Worm (Caenorhabditis elegans) whole organism, L2 larva: ENCODE measurements around the gene smut-1.
A peak's percentile ranks its signal among the peaks of the same experiment; 100 is the strongest.

Source experiments
- C34F6.9 ChIP-seq: fragments of 150-350 bp; optimal IDR thresholded peaks from 2 replicates; lab custom pipeline; 2014; ENCODE audit warnings: missing biosample characterization, missing genetic modification characterization
- F13H6.1 ChIP-seq: sonication (generic microtip); optimal IDR thresholded peaks from 2 replicates; lab custom pipeline; 2016; ENCODE audit warnings: missing genetic modification characterization, missing compliant biosample characterization
- R02D3.7 ChIP-seq: fragments of 150-350 bp; optimal IDR thresholded peaks from 2 replicates; lab custom pipeline; 2014; ENCODE audit warnings: missing biosample characterization, missing genetic modification characterization
- ZK546.5 ChIP-seq: sonication (generic microtip); optimal IDR thresholded peaks from 2 replicates; lab custom pipeline; 2017; ENCODE audit warnings: missing biosample characterization, missing genetic modification characterization
- alr-1 ChIP-seq: fragments of 150-350 bp; optimal IDR thresholded peaks from 2 replicates; lab custom pipeline; 2014; ENCODE audit warnings: missing biosample characterization, missing genetic modification characterization
- aly-2 ChIP-seq: fragments of 150-350 bp; optimal IDR thresholded peaks from 2 replicates; lab custom pipeline; 2014; ENCODE audit warnings: missing biosample characterization, missing genetic modification characterization
- blmp-1 ChIP-seq: sonication (generic microtip); optimal IDR thresholded peaks from 2 replicates; lab custom pipeline; 2017; ENCODE audit warnings: missing genetic modification characterization, mild to moderate bottlenecking, missing compliant biosample characterization, antibody characterized with exemption, moderate library complexity; ENCODE audit not compliant: insufficient read depth
- ceh-16 ChIP-seq: fragments of 150-350 bp; optimal IDR thresholded peaks from 2 replicates; lab custom pipeline; 2014; ENCODE audit warnings: missing biosample characterization, missing genetic modification characterization
- ceh-82 ChIP-seq: fragments of 150-350 bp; optimal IDR thresholded peaks from 2 replicates; lab custom pipeline; 2014; ENCODE audit warnings: missing biosample characterization, missing genetic modification characterization
- crh-2 ChIP-seq: sonication (generic microtip); optimal IDR thresholded peaks from 2 replicates; lab custom pipeline; 2017; ENCODE audit warnings: missing biosample characterization, missing genetic modification characterization
- egl-27 ChIP-seq: sonication (generic microtip); optimal IDR thresholded peaks from 3 replicates; lab custom pipeline; 2017; ENCODE audit warnings: missing biosample characterization, missing genetic modification reagents, missing genetic modification characterization
- elt-3 ChIP-seq: sonication (generic microtip); optimal IDR thresholded peaks from 2 replicates; lab custom pipeline; 2017; ENCODE audit warnings: missing biosample characterization, missing genetic modification characterization
- fos-1 ChIP-seq: fragments of 150-350 bp; optimal IDR thresholded peaks from 2 replicates; lab custom pipeline; 2014; ENCODE audit warnings: missing biosample characterization, missing genetic modification characterization
- gmeb-1 ChIP-seq: fragments of 150-350 bp; optimal IDR thresholded peaks from 2 replicates; lab custom pipeline; 2014; ENCODE audit warnings: missing biosample characterization, missing genetic modification characterization
- lin-11 ChIP-seq: fragments of 150-350 bp; sonication (generic microtip); optimal IDR thresholded peaks from 2 replicates; lab custom pipeline; 2014; ENCODE audit warnings: missing biosample characterization, missing genetic modification characterization, inconsistent platforms, mixed read lengths
- lin-13 ChIP-seq: fragments of 150-350 bp; optimal IDR thresholded peaks from 2 replicates; lab custom pipeline; 2014; ENCODE audit warnings: missing biosample characterization, missing genetic modification reagents, missing genetic modification characterization
- lin-39 ChIP-seq: fragments of 150-350 bp; optimal IDR thresholded peaks from 2 replicates; lab custom pipeline; 2014; ENCODE audit warnings: missing biosample characterization, missing genetic modification reagents, missing genetic modification characterization
- lsy-2 ChIP-seq, 2 experiments: fragments of 150-350 bp in 1 of 2; sonication (generic microtip) in 1 of 2; optimal IDR thresholded peaks; 2 replicates each; lab custom pipeline; 2014 to 2017; ENCODE audit warnings: missing biosample characterization in 2 of 2, missing genetic modification characterization in 2 of 2
- mab-5 ChIP-seq: fragments of 150-350 bp; optimal IDR thresholded peaks from 2 replicates; lab custom pipeline; 2014; ENCODE audit warnings: missing biosample characterization, missing genetic modification characterization
- mdl-1 ChIP-seq, 2 experiments: fragments of 150-350 bp in 1 of 2; sonication (generic microtip) in 1 of 2; optimal IDR thresholded peaks; 2 replicates each; lab custom pipeline; 2017; ENCODE audit warnings: missing biosample characterization in 2 of 2, missing genetic modification characterization in 2 of 2
- nhr-10 ChIP-seq: sonication (generic microtip); optimal IDR thresholded peaks from 2 replicates; lab custom pipeline; 2017; ENCODE audit warnings: missing biosample characterization, missing genetic modification characterization
- nhr-11 ChIP-seq: fragments of 150-350 bp; optimal IDR thresholded peaks from 2 replicates; lab custom pipeline; 2014; ENCODE audit warnings: missing biosample characterization, missing genetic modification characterization
- nhr-12 ChIP-seq: fragments of 150-350 bp; optimal IDR thresholded peaks from 2 replicates; lab custom pipeline; 2014; ENCODE audit warnings: missing biosample characterization, missing genetic modification characterization
- nhr-129 ChIP-seq: fragments of 150-350 bp; optimal IDR thresholded peaks from 2 replicates; lab custom pipeline; 2014; ENCODE audit warnings: missing biosample characterization, missing genetic modification characterization
- nhr-21 ChIP-seq: fragments of 150-350 bp; optimal IDR thresholded peaks from 2 replicates; lab custom pipeline; 2014; ENCODE audit warnings: missing biosample characterization, missing genetic modification characterization
- nhr-23 ChIP-seq: fragments of 150-350 bp; optimal IDR thresholded peaks from 2 replicates; lab custom pipeline; 2014; ENCODE audit warnings: missing biosample characterization, missing genetic modification reagents, missing genetic modification characterization
- nhr-6 ChIP-seq: fragments of 150-350 bp; optimal IDR thresholded peaks from 2 replicates; lab custom pipeline; 2014; ENCODE audit warnings: missing biosample characterization, missing genetic modification characterization
- nhr-77 ChIP-seq: fragments of 150-350 bp; optimal IDR thresholded peaks from 2 replicates; lab custom pipeline; 2014; ENCODE audit warnings: missing biosample characterization, missing genetic modification characterization
- peb-1 ChIP-seq: fragments of 150-350 bp; optimal IDR thresholded peaks from 2 replicates; lab custom pipeline; 2014; ENCODE audit warnings: missing biosample characterization, missing genetic modification characterization
- sem-4 ChIP-seq: fragments of 150-350 bp; optimal IDR thresholded peaks from 2 replicates; lab custom pipeline; 2014; ENCODE audit warnings: missing biosample characterization, missing genetic modification reagents, missing genetic modification characterization
- skn-1 ChIP-seq: sonication (generic microtip); optimal IDR thresholded peaks from 2 replicates; lab custom pipeline; 2017; ENCODE audit warnings: missing biosample characterization, missing genetic modification characterization
- sma-3 ChIP-seq: sonication (generic microtip); optimal IDR thresholded peaks from 2 replicates; lab custom pipeline; 2016; ENCODE audit warnings: missing genetic modification reagents, missing genetic modification characterization, missing compliant biosample characterization
- sma-9 ChIP-seq, 2 experiments: fragments of 150-350 bp in 1 of 2; sonication (generic microtip) in 1 of 2; optimal IDR thresholded peaks; 2 replicates each; lab custom pipeline; 2014 to 2016; ENCODE audit warnings: missing genetic modification characterization in 2 of 2, mild to moderate bottlenecking in 1 of 2, missing biosample characterization in 1 of 2, missing compliant biosample characterization in 1 of 2, missing genetic modification reagents in 1 of 2, moderate library complexity in 1 of 2
- snpc-4 ChIP-seq: fragments of 150-350 bp; optimal IDR thresholded peaks from 2 replicates; lab custom pipeline; 2014; ENCODE audit warnings: missing biosample characterization, missing genetic modification characterization
- unc-39 ChIP-seq: fragments of 150-350 bp; optimal IDR thresholded peaks from 2 replicates; lab custom pipeline; 2014; ENCODE audit warnings: missing biosample characterization, missing genetic modification characterization
- unc-55 ChIP-seq: fragments of 150-350 bp; sonication (generic microtip); optimal IDR thresholded peaks from 3 replicates; lab custom pipeline; 2014; ENCODE audit warnings: missing biosample characterization, missing genetic modification reagents, missing genetic modification characterization
- unc-62 ChIP-seq: fragments of 150-350 bp; optimal IDR thresholded peaks from 2 replicates; lab custom pipeline; 2014; ENCODE audit warnings: missing biosample characterization, missing genetic modification reagents, missing genetic modification characterization
- zag-1 ChIP-seq: fragments of 150-350 bp; optimal IDR thresholded peaks from 2 replicates; lab custom pipeline; 2014; ENCODE audit warnings: missing biosample characterization, missing genetic modification characterization
- ztf-1 ChIP-seq: fragments of 200-800 bp; sonication (Bioruptor generic); conservative IDR thresholded peaks from 2 replicates; pipeline ENCODE4 v1.3.6; 2022; ENCODE audit warnings: missing genetic modification characterization, missing compliant biosample characterization
- ztf-11 ChIP-seq: sonication (generic microtip); optimal IDR thresholded peaks from 2 replicates; lab custom pipeline; 2017; ENCODE audit warnings: missing biosample characterization, missing genetic modification characterization

The smut-1 gene

DNA sequence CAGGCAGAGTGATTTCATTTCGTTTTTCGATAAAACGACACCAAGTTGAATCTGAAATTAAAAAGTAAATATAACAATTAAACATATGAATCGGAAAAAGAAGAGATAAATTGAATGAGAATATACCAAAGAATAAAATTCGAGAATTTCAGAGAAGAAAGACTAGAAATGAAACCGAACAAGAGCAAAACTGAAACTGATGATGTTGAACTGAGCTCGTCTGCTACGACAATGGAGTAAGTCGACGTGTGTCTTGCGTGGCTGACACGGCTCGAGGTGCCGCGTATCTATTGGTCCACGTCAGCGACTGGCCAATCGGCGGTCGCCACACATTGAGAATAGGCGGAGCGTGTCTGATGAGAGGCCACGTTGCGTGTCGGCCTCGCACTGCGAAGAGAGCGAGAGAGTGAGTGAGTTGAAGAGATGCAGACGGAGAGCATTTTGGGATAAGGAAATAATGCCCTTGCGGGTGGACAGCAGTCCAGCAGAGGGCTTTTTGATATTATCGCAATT is 3.6 kb downstream of the smut-1 start, which contains the start of gene crt-1 (continued):
- TF ChIP-seq unc-62 (GFP tag; lab: Kevin White, UChicago) = peak; percentile 46
- peak; percentile 76 for TF ChIP-seq fos-1 (tag; lab: Kevin White, UChicago)
- no peak for TF ChIP-seq nhr-11 (tag; lab: Kevin White, UChicago)
- peak; percentile 73 for TF ChIP-seq egl-27 (tag; lab: Kevin White, UChicago)
- TF ChIP-seq ztf-1 (GFP tag; lab: Robert Waterston, UW) = no peak
- peak; percentile 57 for TF ChIP-seq snpc-4 (tag; lab: Kevin White, UChicago)
- no peak for TF ChIP-seq nhr-23 (tag; lab: Kevin White, UChicago)
- peak; percentile 79 for TF ChIP-seq unc-55
- TF ChIP-seq skn-1 (tag; lab: Kevin White, UChicago) = peak; percentile 61
- TF ChIP-seq mab-5 (tag; lab: Kevin White, UChicago) = peak; percentile 90
- peak; percentile 67 for TF ChIP-seq ceh-16 (tag; lab: Kevin White, UChicago)
- no peak for TF ChIP-seq unc-39 (tag; lab: Kevin White, UChicago)

DNA sequence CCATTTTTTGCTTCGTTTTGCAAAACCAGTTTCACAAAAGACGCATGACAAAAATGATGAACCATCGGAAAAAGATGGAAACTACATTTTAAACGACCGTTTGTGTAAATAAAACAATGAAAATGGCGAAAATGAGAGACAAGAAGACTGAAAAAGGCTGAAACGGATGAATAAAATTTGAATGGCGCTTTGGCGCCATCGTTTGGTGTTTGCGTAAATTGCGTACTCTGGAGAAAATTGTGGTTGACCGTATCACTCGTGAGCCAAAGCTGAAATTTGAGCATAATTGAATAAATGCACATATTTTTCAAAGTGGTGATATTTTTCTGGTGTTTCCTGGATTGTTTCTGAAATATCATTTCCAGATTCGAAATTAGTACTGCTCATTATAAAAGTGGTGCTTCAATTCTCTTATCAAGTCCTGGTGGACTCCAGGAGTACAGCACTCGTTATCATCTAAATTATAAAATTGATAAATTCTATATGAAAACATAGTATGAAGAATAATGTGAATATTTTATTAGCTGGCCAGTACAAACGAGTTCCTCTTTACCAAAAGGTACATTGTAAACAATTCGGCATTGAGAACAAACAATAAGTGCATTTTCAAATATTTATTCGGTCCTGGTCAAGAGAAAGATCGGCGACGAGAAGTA is 4.5 kb downstream of the smut-1 start:
- TF ChIP-seq fos-1 (tag; lab: Kevin White, UChicago) = peak; percentile 43
- peak in 1 of 2 experiments; percentile 39 for TF ChIP-seq lsy-2 (tag; optimal IDR thresholded peaks at IDR 0.05; lab: Kevin White, UChicago)
- no peak for TF ChIP-seq ztf-1 (GFP tag; lab: Robert Waterston, UW)

DNA sequence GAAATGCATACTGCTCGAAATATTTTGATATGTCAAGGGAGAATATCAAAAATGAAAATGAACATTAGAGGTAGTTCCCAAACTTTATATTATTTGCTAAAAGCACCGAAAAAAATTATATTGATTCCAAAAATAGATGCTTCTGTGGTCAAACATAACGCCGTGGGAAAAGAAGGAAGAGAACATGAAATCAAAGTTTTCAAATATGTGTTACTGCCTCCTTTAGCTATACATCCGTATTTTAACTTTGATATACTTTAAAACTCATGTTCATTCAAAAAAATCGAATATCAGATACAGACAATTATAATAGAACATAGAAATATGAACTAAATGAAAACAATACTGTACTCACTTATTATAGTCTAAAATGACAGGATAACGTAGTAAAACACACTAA is 6.5 kb downstream of the smut-1 start, which contains the start of gene Y38A10A.11:
Gene Y38A10A.11, minus strand, starts transcription at position 101 of the 400 bp plus-strand sequence.
- TF ChIP-seq ZK546.5 (tag; lab: Kevin White, UChicago) (no peak), egl-27 (tag; lab: Kevin White, UChicago) (no peak), ceh-82 (no peak), sma-9 (GFP tag; optimal IDR thresholded peaks at IDR 0.05; lab: Kevin White, UChicago) (no peak), sma-9 (tag; optimal IDR thresholded peaks at IDR 0.05; lab: Kevin White, UChicago) (no peak), ceh-16 (tag; lab: Kevin White, UChicago) (no peak), sem-4 (tag; lab: Kevin White, UChicago) (no peak), elt-3 (tag; lab: Kevin White, UChicago) (no peak), unc-55 (no peak), nhr-6 (tag; lab: Kevin White, UChicago) (no peak), nhr-21 (tag; lab: Kevin White, UChicago) (no peak), ztf-1 (GFP tag; lab: Robert Waterston, UW) (no peak), unc-39 (tag; lab: Kevin White, UChicago) (no peak), unc-62 (GFP tag; lab: Kevin White, UChicago) (no peak)

- TF ChIP-seq nhr-10 (no peak), blmp-1 (tag; lab: Kevin White, UChicago) (peak; percentile 98), aly-2 (tag; lab: Kevin White, UChicago) (no peak), nhr-129 (no peak), lin-39 (tag; lab: Kevin White, UChicago) (no peak), snpc-4 (tag; lab: Kevin White, UChicago) (no peak), nhr-23 (tag; lab: Kevin White, UChicago) (no peak), alr-1 (tag; lab: Kevin White, UChicago) (no peak)
These were observed 8.5 kb downstream of the smut-1 start, which contains the start of gene atf-8 for ce11 chrV:6105374-6105773. TSS of gene atf-8 (plus strand) at chrV:6105607.

- peak; percentile 35 for TF ChIP-seq sma-3 (GFP tag; lab: Kevin White, UChicago)
- peak; percentile 83 for TF ChIP-seq unc-55
- TF ChIP-seq nhr-129 = peak; percentile 48
- no peak for TF ChIP-seq blmp-1 (tag; lab: Kevin White, UChicago)
- TF ChIP-seq lin-11 (tag; lab: Kevin White, UChicago) = no peak
- TF ChIP-seq F13H6.1 (tag; lab: Kevin White, UChicago) = peak; percentile 41
- TF ChIP-seq nhr-21 (tag; lab: Kevin White, UChicago) = peak; percentile 57
- TF ChIP-seq C34F6.9 (tag; lab: Kevin White, UChicago) = peak; percentile 76
- TF ChIP-seq mab-5 (tag; lab: Kevin White, UChicago) = peak; percentile 90
- TF ChIP-seq zag-1 (tag; lab: Kevin White, UChicago) = no peak
- TF ChIP-seq gmeb-1 (tag; lab: Kevin White, UChicago) = peak; percentile 93
- TF ChIP-seq aly-2 (tag; lab: Kevin White, UChicago) = no peak
- TF ChIP-seq peb-1 (tag; lab: Kevin White, UChicago) = no peak
- TF ChIP-seq ztf-11 (tag; lab: Kevin White, UChicago) = no peak
- peak; percentile 9 for TF ChIP-seq fos-1 (tag; lab: Kevin White, UChicago)
- peak; percentile 13 to 77 for TF ChIP-seq lsy-2 (tag; optimal IDR thresholded peaks at IDR 0.05; lab: Kevin White, UChicago)
- TF ChIP-seq R02D3.7 (tag; lab: Kevin White, UChicago) = peak; percentile 65
- TF ChIP-seq nhr-12 (tag; lab: Kevin White, UChicago) = no peak
- peak; percentile 68 for TF ChIP-seq crh-2
- peak; percentile 35 for TF ChIP-seq lin-13 (GFP tag; lab: Kevin White, UChicago)
- TF ChIP-seq skn-1 (tag; lab: Kevin White, UChicago) = no peak
- TF ChIP-seq alr-1 (tag; lab: Kevin White, UChicago) = no peak
- TF ChIP-seq sem-4 (tag; lab: Kevin White, UChicago) = peak; percentile 22
- no peak for TF ChIP-seq nhr-77 (tag; lab: Kevin White, UChicago)
- no peak for TF ChIP-seq ztf-1 (GFP tag; lab: Robert Waterston, UW)
- TF ChIP-seq unc-62 (GFP tag; lab: Kevin White, UChicago) = peak; percentile 3
- TF ChIP-seq mdl-1 (tag; optimal IDR thresholded peaks at IDR 0.05; lab: Kevin White, UChicago) = no peak
These were observed 10.6 kb downstream of the smut-1 start, which contains the start of gene cwf-19L1 for ce11 chrV:6107474-6107873. TSS of gene cwf-19L1 (plus strand) at chrV:6107828.
